Worm (Caenorhabditis elegans): ENCODE measurements around the gene yars-2.

yars-2 gene

ce11 chrIV:4749728-4750278 is 37.4 kb upstream of the yars-2 start, which contains the start of the genes rpl-20 and Y17G9B.5 (continued):
- peak; percentile 88 for TF ChIP-seq pqm-1 (tag; optimal IDR thresholded peaks at IDR 0.05)
- TF ChIP-seq ets-5 (GFP tag; IDR thresholded peaks at IDR 0.05) = peak; percentile 100
- peak; percentile 91 for TF ChIP-seq nhr-84 (tag; optimal IDR thresholded peaks at IDR 0.05)
- peak; percentile 100 for TF ChIP-seq fkh-8 (tag; optimal IDR thresholded peaks at IDR 0.05)
- TF ChIP-seq xbp-1 (tag; optimal IDR thresholded peaks at IDR 0.05) = peak; percentile 100
- TF ChIP-seq egl-13 (tag; optimal IDR thresholded peaks at IDR 0.05) = peak; percentile 100
- TF ChIP-seq C34B4.2 (tag; optimal IDR thresholded peaks at IDR 0.05) = peak; percentile 98
- peak; percentile 96 for TF ChIP-seq ceh-63 (GFP tag; optimal IDR thresholded peaks at IDR 0.05)
- TF ChIP-seq efl-1 (optimal IDR thresholded peaks at IDR 0.05) = peak; percentile 97 to 98
- peak; percentile 91 to 99 for TF ChIP-seq efl-1 (GFP tag; optimal IDR thresholded peaks at IDR 0.05 in 1 of 2)
- TF ChIP-seq C16A3.4 (tag; optimal IDR thresholded peaks at IDR 0.05) = peak; percentile 100
- peak; percentile 100 for TF ChIP-seq unc-130 (tag; optimal IDR thresholded peaks at IDR 0.05)
- TF ChIP-seq nhr-20 (tag; optimal IDR thresholded peaks at IDR 0.05) = peak; percentile 100
- TF ChIP-seq swsn-7 (tag; optimal IDR thresholded peaks at IDR 0.05) = peak; percentile 100
- TF ChIP-seq Y116A8C.19 (tag; optimal IDR thresholded peaks at IDR 0.05; ENCODE audit: borderline replicate concordance) = peak; percentile 81
- peak in 1 of 2 experiments; percentile 98 for TF ChIP-seq mdl-1 (tag; optimal IDR thresholded peaks at IDR 0.05)
- TF ChIP-seq unc-62 (GFP tag; optimal IDR thresholded peaks at IDR 0.05) = peak; percentile 96
- peak; percentile 99 for TF ChIP-seq rnt-1 (tag; optimal IDR thresholded peaks at IDR 0.05)
- peak; percentile 81 for TF ChIP-seq nhr-76 (tag; optimal IDR thresholded peaks at IDR 0.05)
- TF ChIP-seq F16B12.6 (tag; optimal IDR thresholded peaks at IDR 0.05) = peak; percentile 81
- TF ChIP-seq egl-27 (tag; optimal IDR thresholded peaks at IDR 0.05) = peak; percentile 93 to 98
- peak; percentile 99 for TF ChIP-seq nhr-237 (tag; optimal IDR thresholded peaks at IDR 0.05)
- peak; percentile 98 for TF ChIP-seq unc-98 (GFP tag; IDR thresholded peaks at IDR 0.05)
- peak; percentile 100 for TF ChIP-seq nhr-19 (GFP tag; conservative IDR thresholded peaks at IDR 0.05)
- TF ChIP-seq fkh-4 (tag; optimal IDR thresholded peaks at IDR 0.05; ENCODE audit: borderline replicate concordance) = peak; percentile 95
- TF ChIP-seq unc-30 (tag; optimal IDR thresholded peaks at IDR 0.05) = peak; percentile 91
- peak; percentile 100 for TF ChIP-seq ceh-8 (GFP tag; optimal IDR thresholded peaks at IDR 0.05)
- TF ChIP-seq hpl-2 (GFP tag; optimal IDR thresholded peaks at IDR 0.05) = peak; percentile 97
- TF ChIP-seq snpc-4 (tag; optimal IDR thresholded peaks at IDR 0.05) = peak; percentile 95
- peak; percentile 78 for TF ChIP-seq nhr-12 (tag; optimal IDR thresholded peaks at IDR 0.05)
- TF ChIP-seq pax-3 (tag; optimal IDR thresholded peaks at IDR 0.05) = peak; percentile 100
- TF ChIP-seq lin-13 (GFP tag; optimal IDR thresholded peaks at IDR 0.05) = peak; percentile 100
- TF ChIP-seq jun-1 (tag; optimal IDR thresholded peaks at IDR 0.05) = peak; percentile 99
- peak; percentile 100 for TF ChIP-seq nhr-71 (tag; optimal IDR thresholded peaks at IDR 0.05)
- peak; percentile 92 to 100 for TF ChIP-seq ztf-11 (tag; optimal IDR thresholded peaks at IDR 0.05)
- peak; percentile 100 for TF ChIP-seq snu-23 (GFP tag; optimal IDR thresholded peaks at IDR 0.05)
- peak; percentile 97 for TF ChIP-seq vab-15 (tag; optimal IDR thresholded peaks at IDR 0.05)
- peak; percentile 99 for TF ChIP-seq zag-1 (tag; optimal IDR thresholded peaks at IDR 0.05)
- TF ChIP-seq nhr-28 (tag; optimal IDR thresholded peaks at IDR 0.05) = peak; percentile 82
- TF ChIP-seq skn-1 (tag; optimal IDR thresholded peaks at IDR 0.05) = peak; percentile 99
- TF ChIP-seq sptf-1 (tag; optimal IDR thresholded peaks at IDR 0.05) = no peak
- peak; percentile 100 for TF ChIP-seq nhr-90 (tag; optimal IDR thresholded peaks at IDR 0.05; ENCODE audit: poor library complexity)
- TF ChIP-seq isw-1 (GFP tag; IDR thresholded peaks at IDR 0.05) = peak; percentile 100
- peak; percentile 100 for TF ChIP-seq ceh-82 (tag; optimal IDR thresholded peaks at IDR 0.05)
- peak; percentile 98 for TF ChIP-seq aha-1 (tag; optimal IDR thresholded peaks at IDR 0.05)
- TF ChIP-seq ceh-90 (tag; optimal IDR thresholded peaks at IDR 0.05) = peak; percentile 75
- TF ChIP-seq elt-2 (tag; optimal IDR thresholded peaks at IDR 0.05) = peak; percentile 99
- peak; percentile 99 for TF ChIP-seq lin-39 (tag; optimal IDR thresholded peaks at IDR 0.05)
- TF ChIP-seq pag-3 (tag; optimal IDR thresholded peaks at IDR 0.05; ENCODE audit: borderline replicate concordance, insufficient read depth) = peak; percentile 85
- peak; percentile 100 for TF ChIP-seq lin-14 (GFP tag; optimal IDR thresholded peaks at IDR 0.05)
- peak; percentile 99 for TF ChIP-seq fkh-10 (GFP tag; optimal IDR thresholded peaks at IDR 0.05)
- TF ChIP-seq ztf-4 (tag; optimal IDR thresholded peaks at IDR 0.05) = peak; percentile 100

Measured in whole organism, L1 larva.